Worm (Caenorhabditis elegans): ENCODE data around the gene Y51H7BR.7.
A peak's percentile ranks its signal among the peaks of the same experiment; 100 is the strongest.

Gene Y51H7BR.7

DNA sequence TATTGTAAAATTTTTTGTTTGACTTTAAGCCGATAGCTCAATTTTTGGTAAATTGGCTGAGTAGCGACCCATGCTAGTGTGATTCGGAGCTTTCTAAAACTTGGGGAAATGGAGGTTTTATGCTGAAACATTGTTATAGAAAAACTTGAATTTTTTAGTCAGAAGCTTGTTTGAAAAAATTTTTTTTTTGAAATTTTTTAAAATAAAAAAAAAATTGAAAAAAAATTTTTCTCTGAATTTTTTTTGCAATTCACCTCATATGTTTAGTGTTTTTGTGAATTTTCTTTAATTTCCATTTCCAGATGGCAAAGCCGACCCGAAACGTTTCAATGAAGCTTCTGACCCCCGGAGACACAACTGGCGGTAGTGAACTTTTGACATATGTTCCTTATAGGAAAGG, 3.7 kb upstream of the Y51H7BR.7 start, which contains the start of gene Y51H7BR.4:
TSS of gene Y51H7BR.4 (plus strand) at position 301 of the 400 bp plus-strand sequence.
- no peak for TF ChIP-seq dpl-1 (GFP tag; optimal IDR thresholded peaks at IDR 0.05)
- no peak for TF ChIP-seq lin-29 (GFP tag; IDR thresholded peaks at IDR 0.05)
- TF ChIP-seq dmd-9 (GFP tag; IDR thresholded peaks at IDR 0.05), result no peak
- no peak for TF ChIP-seq unc-39 (tag; optimal IDR thresholded peaks at IDR 0.05)
- TF ChIP-seq fkh-10 (GFP tag; optimal IDR thresholded peaks at IDR 0.05), result no peak
- no peak for TF ChIP-seq lir-3 (tag; optimal IDR thresholded peaks at IDR 0.05)
- TF ChIP-seq mxl-3 (GFP tag; optimal IDR thresholded peaks at IDR 0.05), result no peak
- no peak for TF ChIP-seq mdt-29 (GFP tag; IDR thresholded peaks at IDR 0.05)

DNA sequence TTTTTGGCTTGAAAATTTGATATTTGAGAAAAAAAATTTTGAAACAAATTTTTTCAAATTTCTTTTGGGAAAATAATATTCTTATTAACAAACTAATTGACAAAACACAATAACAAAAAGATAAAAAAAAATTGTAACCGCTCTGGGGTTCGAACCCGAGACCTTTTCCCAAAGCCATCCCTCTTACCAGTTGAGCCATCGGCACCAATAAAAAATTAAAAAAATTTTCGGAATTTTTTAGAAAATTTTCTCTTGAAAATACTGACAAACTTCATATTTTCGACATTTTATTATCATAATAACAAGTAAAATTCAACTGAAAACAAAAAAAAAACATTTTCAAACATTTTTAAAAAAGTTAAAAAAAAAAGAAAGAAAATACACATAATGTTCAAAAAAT, 3.4 kb downstream of the Y51H7BR.7 start:
- TF ChIP-seq nhr-102 (tag; optimal IDR thresholded peaks at IDR 0.05) (no peak), mep-1 (tag; optimal IDR thresholded peaks at IDR 0.05) (no peak), nhr-42 (GFP tag; IDR thresholded peaks at IDR 0.05) (no peak), php-3 (GFP tag; IDR thresholded peaks at IDR 0.05) (no peak), lin-38 (GFP tag; IDR thresholded peaks at IDR 0.05) (0 out of 2 replicates have a peak, but pooled peaks have one; percentile 15), tra-1 (GFP tag; IDR thresholded peaks at IDR 0.05) (no peak)

DNA sequence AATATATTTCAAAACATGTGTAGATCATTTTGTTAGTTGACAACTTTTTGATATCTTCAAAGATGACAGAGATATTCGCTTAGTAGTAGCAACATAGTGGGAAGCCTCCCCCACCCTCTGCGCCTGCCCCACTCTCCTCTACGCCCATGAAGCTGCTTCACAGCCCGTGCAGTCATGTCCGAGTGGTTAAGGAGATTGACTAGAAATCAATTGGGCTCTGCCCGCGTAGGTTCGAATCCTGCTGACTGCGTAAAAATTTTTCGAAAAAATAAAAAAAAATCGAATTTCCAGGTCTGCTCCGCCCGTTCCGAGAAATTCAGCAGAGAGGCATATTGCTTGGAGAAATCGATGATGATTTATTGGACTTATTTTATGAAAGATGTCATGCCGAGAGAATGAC, 5.5 kb downstream of the Y51H7BR.7 start:
- TF ChIP-seq lin-38 (GFP tag; IDR thresholded peaks at IDR 0.05) (peak; percentile 71; the same call in 1 of the 2 replicates), Y105C5A.15 (GFP tag; IDR thresholded peaks at IDR 0.05) (0 out of 2 replicates have a peak, but pooled peaks have one; percentile 38), daf-8 (GFP tag; IDR thresholded peaks at IDR 0.05) (no peak), dmd-6 (GFP tag; IDR thresholded peaks at IDR 0.05) (peak; percentile 43), Y75B8A.6 (GFP tag; IDR thresholded peaks at IDR 0.05) (peak; percentile 60; the same call in 1 of the 2 replicates), nhr-25 (tag; optimal IDR thresholded peaks at IDR 0.05; ENCODE audit: borderline replicate concordance, insufficient read depth) (no peak), ztf-11 (tag; optimal IDR thresholded peaks at IDR 0.05) (no peak), mes-2 (tag; optimal IDR thresholded peaks at IDR 0.05; ENCODE audit: poor library complexity, severe bottlenecking) (peak; percentile 80), dve-1 (tag; optimal IDR thresholded peaks at IDR 0.05; ENCODE audit: insufficient read depth) (peak; percentile 6), tra-1 (GFP tag; IDR thresholded peaks at IDR 0.05) (peak; percentile 65), dpl-1 (GFP tag; optimal IDR thresholded peaks at IDR 0.05) (no peak), nhr-48 (tag; optimal IDR thresholded peaks at IDR 0.05) (no peak), lsy-2 (tag; optimal IDR thresholded peaks at IDR 0.05) (peak in 1 of 2 experiments; percentile 29), ceh-32 (tag; optimal IDR thresholded peaks at IDR 0.05; ENCODE audit: poor library complexity) (no peak), ama-1 (optimal IDR thresholded peaks at IDR 0.05) (no peak), jun-1 (tag; optimal IDR thresholded peaks at IDR 0.05) (no peak), sdz-12 (GFP tag; optimal IDR thresholded peaks at IDR 0.05) (no peak), ceh-82 (tag; optimal IDR thresholded peaks at IDR 0.05) (no peak), php-3 (GFP tag; IDR thresholded peaks at IDR 0.05) (no peak), F10B5.3 (tag; optimal IDR thresholded peaks at IDR 0.05) (peak; percentile 26), lin-13 (GFP tag; optimal IDR thresholded peaks at IDR 0.05) (peak; percentile 54), nhr-41 (GFP tag; IDR thresholded peaks at IDR 0.05) (0 out of 2 replicates have a peak, but pooled peaks have one; percentile 41), snpc-4 (tag; optimal IDR thresholded peaks at IDR 0.05) (no peak), daf-16 (GFP tag; optimal IDR thresholded peaks at IDR 0.05) (peak in 1 of 2 experiments; percentile 23), daf-16 (tag; optimal IDR thresholded peaks at IDR 0.05) (no peak), ceh-20 (GFP tag; IDR thresholded peaks at IDR 0.05) (0 out of 2 replicates have a peak, but pooled peaks have one; percentile 52), F26F4.8 (GFP tag; conservative IDR thresholded peaks at IDR 0.05) (no peak), zfp-2 (tag; optimal IDR thresholded peaks at IDR 0.05) (no peak), D1046.2 (GFP tag; IDR thresholded peaks at IDR 0.05) (peak; percentile 70; the same call in 1 of the 2 replicates), nhr-77 (tag; optimal IDR thresholded peaks at IDR 0.05) (no peak), gei-8 (GFP tag; optimal IDR thresholded peaks at IDR 0.05) (no peak), pha-4 (GFP tag; IDR thresholded peaks at IDR 0.05) (peak; percentile 73), pha-4 (tag; optimal IDR thresholded peaks at IDR 0.05) (no peak), nhr-111 (GFP tag; optimal IDR thresholded peaks at IDR 0.05) (peak; percentile 41), snpc-1.2 (GFP tag; IDR thresholded peaks at IDR 0.05) (peak; percentile 52; the same call in 1 of the 2 replicates), aha-1 (tag) (peak; percentile 42), lin-1 (GFP tag; IDR thresholded peaks at IDR 0.05) (peak; percentile 37; the same call in 1 of the 2 replicates)
